Worm (Caenorhabditis elegans) whole organism, L2 larva: ENCODE data around the gene nac-2.

Experiments used
- ama-1 ChIP-seq: fragments of 150-350 bp; optimal IDR thresholded peaks from 2 replicates; lab custom pipeline; 2018; ENCODE audit warnings: inconsistent platforms
- egl-27 ChIP-seq: sonication (generic microtip); optimal IDR thresholded peaks from 3 replicates; lab custom pipeline; 2017; ENCODE audit warnings: missing biosample characterization, missing genetic modification reagents, missing genetic modification characterization
- lin-13 ChIP-seq: fragments of 150-350 bp; optimal IDR thresholded peaks from 2 replicates; lab custom pipeline; 2014; ENCODE audit warnings: missing biosample characterization, missing genetic modification reagents, missing genetic modification characterization
- zag-1 ChIP-seq: fragments of 150-350 bp; optimal IDR thresholded peaks from 2 replicates; lab custom pipeline; 2014; ENCODE audit warnings: missing biosample characterization, missing genetic modification characterization

ce11 chrIII:9058959-9059534 lies 15.9 kb upstream of the nac-2 start, which contains the start of gene gst-1:
- no peak for TF ChIP-seq egl-27 (tag; lab: Kevin White, UChicago)
- TF ChIP-seq zag-1, result no peak
- TF ChIP-seq ama-1, result peak; percentile 80
- no peak for TF ChIP-seq lin-13 (GFP tag; lab: Kevin White, UChicago)
